Worm (Caenorhabditis elegans): ENCODE results near the gene C35D10.17.
A peak's percentile ranks its signal among the peaks of the same experiment; 100 is the strongest.

The C35D10.17 gene

DNA sequence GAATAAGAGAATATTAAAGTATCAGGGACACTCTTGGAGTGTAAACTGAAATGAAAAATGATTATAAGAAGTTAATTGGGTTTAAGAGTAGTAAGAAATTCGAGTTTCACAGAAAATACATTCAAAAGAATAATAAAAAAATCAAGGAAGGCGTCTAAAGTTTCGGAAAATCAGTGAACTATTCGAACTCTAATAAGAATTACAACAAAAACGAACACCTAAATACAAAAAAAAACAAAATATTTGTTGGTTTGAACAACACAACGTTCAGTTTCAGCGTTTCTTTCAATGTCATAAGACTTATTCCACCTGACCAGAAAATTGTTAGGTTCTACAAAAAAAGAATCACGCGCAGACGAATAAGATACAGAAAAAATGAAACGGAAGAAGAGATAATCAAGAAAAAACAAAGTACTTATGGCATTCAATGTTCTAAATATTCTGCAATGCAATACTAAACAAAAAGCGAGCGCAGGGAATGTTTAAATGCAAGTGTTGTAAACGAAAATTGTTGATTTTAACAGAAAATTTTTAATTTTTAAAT is 32.2 kb downstream of the C35D10.17 start, which contains the start of gene nhl-2:
Gene nhl-2 (minus strand): TSS at position 51 of the 544 bp plus-strand sequence.
- no peak for TF ChIP-seq F13H6.1 (tag; optimal IDR thresholded peaks at IDR 0.05)
- no peak for TF ChIP-seq nhr-11 (tag; optimal IDR thresholded peaks at IDR 0.05)
- no peak for TF ChIP-seq K02D7.2 (tag; optimal IDR thresholded peaks at IDR 0.05)
- TF ChIP-seq unc-86 (tag; optimal IDR thresholded peaks at IDR 0.05) = no peak
- TF ChIP-seq sox-2 (GFP tag; IDR thresholded peaks at IDR 0.05) = no peak
- no peak for TF ChIP-seq sdc-2 (tag; optimal IDR thresholded peaks at IDR 0.05)
- TF ChIP-seq ceh-22 (tag; optimal IDR thresholded peaks at IDR 0.05) = no peak
- TF ChIP-seq C08G9.2 (tag; optimal IDR thresholded peaks at IDR 0.05) = no peak
- TF ChIP-seq elt-4 (tag; optimal IDR thresholded peaks at IDR 0.05) = no peak
- no peak for TF ChIP-seq pha-4 (tag; optimal IDR thresholded peaks at IDR 0.05)
- TF ChIP-seq lin-11 (tag; optimal IDR thresholded peaks at IDR 0.05) = no peak
- no peak for TF ChIP-seq pax-1 (tag; optimal IDR thresholded peaks at IDR 0.05)
- no peak for TF ChIP-seq ceh-9 (tag; optimal IDR thresholded peaks at IDR 0.05)
- no peak for TF ChIP-seq fkh-6 (tag; optimal IDR thresholded peaks at IDR 0.05)
- no peak for TF ChIP-seq K09A11.1 (tag; optimal IDR thresholded peaks at IDR 0.05; ENCODE audit: insufficient read depth)
- no peak for TF ChIP-seq tbx-2 (tag; optimal IDR thresholded peaks at IDR 0.05)
- no peak for TF ChIP-seq T23F11.4 (GFP tag; optimal IDR thresholded peaks at IDR 0.05)
- TF ChIP-seq nhr-232 (tag; optimal IDR thresholded peaks at IDR 0.05) = no peak
- no peak for TF ChIP-seq nfya-1 (tag; optimal IDR thresholded peaks at IDR 0.05)

DNA sequence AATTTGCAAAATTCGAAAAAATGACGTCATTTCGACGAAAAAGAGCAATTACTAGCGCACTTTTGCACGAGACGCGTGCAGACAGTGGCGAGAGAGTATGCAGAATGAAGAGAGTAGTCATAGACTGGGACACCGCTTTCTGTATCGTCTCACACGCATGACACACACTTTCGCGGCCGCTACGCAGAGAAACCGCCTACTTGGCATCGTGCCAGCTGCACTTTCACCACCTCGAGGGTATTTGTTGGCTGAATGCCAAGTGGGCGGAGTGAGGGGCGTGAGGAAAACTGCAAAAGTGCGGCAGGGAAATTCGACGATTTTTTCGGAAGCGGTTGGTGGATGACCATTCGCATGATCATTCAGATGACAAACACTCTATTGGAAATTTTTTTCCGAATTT is 32.9 kb downstream of the C35D10.17 start:
- peak; percentile 41 for TF ChIP-seq ceh-22 (tag; optimal IDR thresholded peaks at IDR 0.05)
- peak; percentile 70 for TF ChIP-seq elt-2 (tag; optimal IDR thresholded peaks at IDR 0.05)
- peak; percentile 88 for TF ChIP-seq ceh-14 (tag; optimal IDR thresholded peaks at IDR 0.05)
- no peak for TF ChIP-seq nhr-232 (tag; optimal IDR thresholded peaks at IDR 0.05)
- TF ChIP-seq odd-2 (tag; optimal IDR thresholded peaks at IDR 0.05) = no peak
- no peak for TF ChIP-seq hlh-13 (GFP tag; optimal IDR thresholded peaks at IDR 0.05)
- TF ChIP-seq F13H6.1 (tag; optimal IDR thresholded peaks at IDR 0.05) = peak; percentile 89
- TF ChIP-seq elt-4 (tag; optimal IDR thresholded peaks at IDR 0.05) = no peak
- peak; percentile 98 for TF ChIP-seq rnt-1 (tag; optimal IDR thresholded peaks at IDR 0.05)
- TF ChIP-seq hlh-6 (tag; optimal IDR thresholded peaks at IDR 0.05) = peak; percentile 37
- TF ChIP-seq unc-3 (GFP tag; conservative IDR thresholded peaks at IDR 0.05) = 0 out of 2 replicates have a peak, but pooled peaks have one; percentile 37
- TF ChIP-seq unc-3 (tag; optimal IDR thresholded peaks at IDR 0.05) = peak; percentile 85
- peak; percentile 40 for TF ChIP-seq hlh-8 (tag; optimal IDR thresholded peaks at IDR 0.05)
- no peak for TF ChIP-seq C38D4.7 (GFP tag; optimal IDR thresholded peaks at IDR 0.05)
- TF ChIP-seq ceh-6 (GFP tag; optimal IDR thresholded peaks at IDR 0.05) = peak; percentile 53
- no peak for TF ChIP-seq che-1 (tag; optimal IDR thresholded peaks at IDR 0.05)
- no peak for TF ChIP-seq ttx-3 (tag; optimal IDR thresholded peaks at IDR 0.05)
- peak; percentile 72 for TF ChIP-seq fkh-10 (GFP tag; optimal IDR thresholded peaks at IDR 0.05)
- peak; percentile 4 for TF ChIP-seq ahr-1 (tag; optimal IDR thresholded peaks at IDR 0.05)
- TF ChIP-seq ama-1 (optimal IDR thresholded peaks at IDR 0.05) = no peak
- peak; percentile 93 for TF ChIP-seq dve-1 (tag; optimal IDR thresholded peaks at IDR 0.05)
- peak; percentile 97 for TF ChIP-seq nfya-1 (tag; optimal IDR thresholded peaks at IDR 0.05)
- no peak for TF ChIP-seq fax-1 (tag; optimal IDR thresholded peaks at IDR 0.05)
- peak; percentile 70 for TF ChIP-seq syd-9 (tag; optimal IDR thresholded peaks at IDR 0.05)
- TF ChIP-seq ceh-18 (tag; optimal IDR thresholded peaks at IDR 0.05) = peak; percentile 99
- TF ChIP-seq lin-11 (tag; optimal IDR thresholded peaks at IDR 0.05) = no peak
- TF ChIP-seq unc-55 (GFP tag; optimal IDR thresholded peaks at IDR 0.05) = peak; percentile 94
- TF ChIP-seq ceh-48 (tag; optimal IDR thresholded peaks at IDR 0.05) = peak; percentile 23
- no peak for TF ChIP-seq K02D7.2 (tag; optimal IDR thresholded peaks at IDR 0.05)
- peak; percentile 33 for TF ChIP-seq K09A11.1 (tag; optimal IDR thresholded peaks at IDR 0.05; ENCODE audit: insufficient read depth)
- TF ChIP-seq ceh-19 (GFP tag; optimal IDR thresholded peaks at IDR 0.05) = peak; percentile 56
- TF ChIP-seq pros-1 (tag; optimal IDR thresholded peaks at IDR 0.05) = peak; percentile 92
- TF ChIP-seq C08G9.2 (tag; optimal IDR thresholded peaks at IDR 0.05) = peak; percentile 60
- TF ChIP-seq tbx-2 (tag; optimal IDR thresholded peaks at IDR 0.05) = peak; percentile 98
- no peak for TF ChIP-seq pha-4 (tag; optimal IDR thresholded peaks at IDR 0.05)
- peak; percentile 95 for TF ChIP-seq ceh-34 (tag; optimal IDR thresholded peaks at IDR 0.05)
- TF ChIP-seq pax-1 (tag; optimal IDR thresholded peaks at IDR 0.05) = peak; percentile 45
- TF ChIP-seq ceh-2 (tag; optimal IDR thresholded peaks at IDR 0.05) = peak; percentile 70
- TF ChIP-seq ceh-45 (GFP tag; IDR thresholded peaks at IDR 0.05) = no peak
- no peak for TF ChIP-seq ceh-24 (tag; optimal IDR thresholded peaks at IDR 0.05)
- TF ChIP-seq ztf-16 (tag; optimal IDR thresholded peaks at IDR 0.05) = peak; percentile 15
- peak; percentile 85 for TF ChIP-seq dmd-4 (tag; optimal IDR thresholded peaks at IDR 0.05; ENCODE audit: borderline replicate concordance)
